Fruit fly (Drosophila melanogaster) whole organism, pupa: ENCODE measurements around the gene Rpn7.

ENCODE experiments used
- CG10348 ChIP-seq: fragments of 200-800 bp; sonication (Bioruptor generic); IDR thresholded peaks from 2 replicates; pipeline ENCODE4 v1.3.6; 2022; ENCODE audit warnings: missing biosample characterization, missing genetic modification characterization
- CG14655 ChIP-seq: fragments of 200-800 bp; sonication (Bioruptor generic); optimal IDR thresholded peaks from 3 replicates; lab custom pipeline; 2017; ENCODE audit warnings: mild to moderate bottlenecking, missing biosample characterization, missing genetic modification reagents, missing genetic modification characterization
- CG32121 ChIP-seq: fragments of 200-800 bp; sonication (Bioruptor generic); IDR thresholded peaks from 2 replicates; pipeline ENCODE4 v1.3.6; 2022; ENCODE audit warnings: missing biosample characterization, missing genetic modification characterization
- CG34367 ChIP-seq: fragments of 200-800 bp; sonication (Bioruptor generic); optimal IDR thresholded peaks from 2 replicates; lab custom pipeline; 2018; ENCODE audit warnings: missing biosample characterization, mild to moderate bottlenecking, missing genetic modification characterization
- CG8159 ChIP-seq: fragments of 200-800 bp; sonication (Bioruptor generic); optimal IDR thresholded peaks from 3 replicates; lab custom pipeline; 2018; ENCODE audit warnings: missing biosample characterization, mild to moderate bottlenecking, missing genetic modification characterization, moderate library complexity
- EcR ChIP-seq: fragments of 200-800 bp; sonication (Bioruptor generic); optimal IDR thresholded peaks from 3 replicates; lab custom pipeline; 2019; ENCODE audit warnings: missing biosample characterization, missing genetic modification characterization, mild to moderate bottlenecking, moderate library complexity, missing genetic modification reagents
- Pif1A ChIP-seq: fragments of 200-800 bp; sonication (Bioruptor generic); optimal IDR thresholded peaks from 3 replicates; lab custom pipeline; 2016; ENCODE audit warnings: missing biosample characterization, missing genetic modification characterization
- Pif1B ChIP-seq: fragments of 200-800 bp; sonication (Bioruptor generic); optimal IDR thresholded peaks from 3 replicates; lab custom pipeline; 2016; ENCODE audit warnings: missing biosample characterization, missing genetic modification characterization
- Snoo ChIP-seq: fragments of 200-800 bp; sonication (Bioruptor generic); optimal IDR thresholded peaks from 3 replicates; lab custom pipeline; 2017; ENCODE audit warnings: missing biosample characterization, mild to moderate bottlenecking, missing genetic modification characterization, inconsistent platforms

DNA sequence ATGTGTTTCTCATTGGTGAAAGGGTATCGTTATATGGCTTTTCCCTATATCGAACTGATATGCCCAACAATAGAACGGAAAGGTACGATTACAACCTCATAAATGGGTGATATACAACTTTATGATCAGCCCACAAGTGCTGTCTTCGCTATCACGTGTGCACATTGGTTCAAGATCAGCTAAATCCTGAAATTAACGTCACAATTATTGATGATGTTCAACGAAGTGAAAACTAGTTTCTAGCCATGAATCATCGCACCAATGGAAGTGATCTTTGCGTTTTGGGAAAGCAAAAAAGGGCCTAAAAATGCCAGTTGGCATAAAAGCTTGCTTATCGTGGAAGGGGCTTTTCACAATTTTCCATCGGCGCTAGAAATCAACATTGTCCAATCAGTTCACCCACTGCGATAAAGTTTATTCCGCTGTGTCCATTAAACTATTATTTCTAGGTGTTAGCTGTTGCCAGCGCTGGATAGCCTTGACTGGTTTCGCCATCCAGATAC, 2.8 kb upstream of the Rpn7 start, which contains the start of gene CG7054:
- no peak for TF ChIP-seq CG14655 (GFP tag; lab: Kevin White, UChicago)
- TF ChIP-seq CG34367 (tag; lab: Kevin White, UChicago): no peak
- no peak for TF ChIP-seq Pif1B
- no peak for TF ChIP-seq EcR (GFP tag; lab: Kevin White, UChicago)
- TF ChIP-seq Pif1A (GFP tag; lab: Kevin White, UChicago): no peak
- TF ChIP-seq CG32121 (GFP tag; lab: Robert Waterston, UW): no peak
- no peak for TF ChIP-seq CG8159 (tag; lab: Kevin White, UChicago)
- no peak for TF ChIP-seq CG10348 (GFP tag; lab: Robert Waterston, UW)
- TF ChIP-seq Snoo: no peak
